Fruit fly (Drosophila melanogaster) whole organism, embryonic: ENCODE measurements around the gene kin17.

ENCODE experiments used
- ATbp ChIP-seq: fragments of 200-800 bp; sonication (Bioruptor generic); optimal IDR thresholded peaks from 2 replicates; lab custom pipeline; 2017; ENCODE audit warnings: missing biosample characterization, mild to moderate bottlenecking, missing genetic modification characterization, missing genetic modification reagents
- Abd-B ChIP-seq: fragments of 200-800 bp; sonication (Bioruptor generic); optimal IDR thresholded peaks from 2 replicates; lab custom pipeline; 2018; ENCODE audit warnings: missing biosample characterization, mild to moderate bottlenecking, missing genetic modification characterization, moderate library complexity
- Antp ChIP-seq: fragments of 200-800 bp; sonication (Bioruptor generic); optimal IDR thresholded peaks from 3 replicates; lab custom pipeline; 2016; ENCODE audit warnings: missing biosample characterization, missing genetic modification characterization
- B-H2 ChIP-seq: fragments of 200-800 bp; sonication (Bioruptor generic); optimal IDR thresholded peaks from 2 replicates; lab custom pipeline; 2018; ENCODE audit warnings: missing biosample characterization, mild to moderate bottlenecking, missing genetic modification characterization
- BtbVII ChIP-seq: fragments of 200-800 bp; sonication (Bioruptor generic); optimal IDR thresholded peaks from 3 replicates; lab custom pipeline; 2017; ENCODE audit warnings: missing biosample characterization, mild to moderate bottlenecking, missing genetic modification characterization
- Bteb2 ChIP-seq: fragments of 200-800 bp; sonication (Bioruptor generic); optimal IDR thresholded peaks from 2 replicates; lab custom pipeline; 2016; ENCODE audit warnings: missing biosample characterization, missing genetic modification characterization
- CG11560 ChIP-seq: fragments of 200-800 bp; sonication (Bioruptor generic); IDR thresholded peaks from 3 replicates; pipeline ENCODE4 v1.3.6; 2022; ENCODE audit warnings: missing biosample characterization, missing genetic modification characterization
- CG12236 ChIP-seq: fragments of 200-800 bp; sonication (Bioruptor generic); optimal IDR thresholded peaks from 2 replicates; lab custom pipeline; 2016; ENCODE audit warnings: missing biosample characterization, missing genetic modification characterization
- CG12942 ChIP-seq: fragments of 200-800 bp; sonication (Bioruptor generic); optimal IDR thresholded peaks from 3 replicates; lab custom pipeline; 2016; ENCODE audit warnings: missing biosample characterization, missing genetic modification characterization
- CG13296 ChIP-seq: fragments of 200-800 bp; sonication (Bioruptor generic); optimal IDR thresholded peaks from 3 replicates; lab custom pipeline; 2018; ENCODE audit warnings: missing biosample characterization, mild to moderate bottlenecking, missing genetic modification characterization
- CG13624 ChIP-seq: fragments of 200-800 bp; sonication (Bioruptor generic); optimal IDR thresholded peaks from 2 replicates; lab custom pipeline; 2016; ENCODE audit warnings: missing biosample characterization, missing genetic modification characterization
- CG16813 ChIP-seq: fragments of 200-800 bp; sonication (Bioruptor generic); IDR thresholded peaks from 3 replicates; pipeline ENCODE4 v1.3.6; 2022; ENCODE audit warnings: missing biosample characterization, missing genetic modification characterization; ENCODE audit not compliant: partially characterized antibody
- CG17912 ChIP-seq: fragments of 200-800 bp; sonication (Bioruptor generic); optimal IDR thresholded peaks from 2 replicates; lab custom pipeline; 2018; ENCODE audit warnings: missing biosample characterization, mild to moderate bottlenecking, missing genetic modification characterization
- CG1792 ChIP-seq: fragments of 200-800 bp; sonication (Bioruptor generic); optimal IDR thresholded peaks from 2 replicates; lab custom pipeline; 2016; ENCODE audit warnings: missing biosample characterization, missing genetic modification characterization
- CG18011 ChIP-seq: fragments of 200-800 bp; sonication (Bioruptor generic); optimal IDR thresholded peaks from 2 replicates; lab custom pipeline; 2017; ENCODE audit warnings: missing biosample characterization, missing genetic modification characterization, mild to moderate bottlenecking, moderate library complexity, missing genotype
- CG18262 ChIP-seq: fragments of 200-800 bp; optimal IDR thresholded peaks from 3 replicates; lab custom pipeline; 2019; ENCODE audit warnings: missing biosample characterization, mild to moderate bottlenecking, missing genetic modification characterization, moderate library complexity
- CG1832 ChIP-seq: fragments of 200-800 bp; sonication (Bioruptor generic); optimal IDR thresholded peaks from 2 replicates; lab custom pipeline; 2017; ENCODE audit warnings: missing biosample characterization, mild to moderate bottlenecking, missing genetic modification characterization, inconsistent platforms
- CG2129 ChIP-seq: fragments of 200-800 bp; sonication (Bioruptor generic); IDR thresholded peaks from 2 replicates; pipeline ENCODE4 v1.3.6; 2022; ENCODE audit warnings: missing biosample characterization, missing genetic modification characterization; ENCODE audit not compliant: partially characterized antibody
- CG2889 ChIP-seq: fragments of 200-800 bp; sonication (Bioruptor generic); IDR thresholded peaks from 3 replicates; pipeline ENCODE4 v1.3.6; 2022; ENCODE audit warnings: missing biosample characterization, missing genetic modification characterization
- CG3281 ChIP-seq: fragments of 200-800 bp; sonication (Bioruptor generic); optimal IDR thresholded peaks from 3 replicates; lab custom pipeline; 2017; ENCODE audit warnings: missing biosample characterization, mild to moderate bottlenecking, missing genetic modification characterization
- CG33213 ChIP-seq: fragments of 200-800 bp; sonication (Bioruptor generic); optimal IDR thresholded peaks from 3 replicates; lab custom pipeline; 2016; ENCODE audit warnings: missing biosample characterization, missing genetic modification characterization
- CG33557 ChIP-seq: fragments of 200-800 bp; sonication (Bioruptor generic); optimal IDR thresholded peaks from 2 replicates; lab custom pipeline; 2019; ENCODE audit warnings: missing biosample characterization, mild to moderate bottlenecking, missing genetic modification characterization, moderate library complexity
- CG6254 ChIP-seq: fragments of 200-800 bp; sonication (Bioruptor generic); optimal IDR thresholded peaks from 3 replicates; lab custom pipeline; 2017; ENCODE audit warnings: mild to moderate bottlenecking, missing biosample characterization, missing genetic modification reagents, missing genetic modification characterization
- CG7556 ChIP-seq: fragments of 200-800 bp; sonication (Bioruptor generic); optimal IDR thresholded peaks from 2 replicates; lab custom pipeline; 2017; ENCODE audit warnings: missing biosample characterization, mild to moderate bottlenecking, missing genetic modification characterization
- CG7745 ChIP-seq: fragments of 200-800 bp; sonication (Bioruptor generic); optimal IDR thresholded peaks from 2 replicates; lab custom pipeline; 2018; ENCODE audit warnings: missing biosample characterization, mild to moderate bottlenecking, missing genetic modification characterization, moderate library complexity
- CG7786 ChIP-seq: fragments of 200-800 bp; sonication (Bioruptor generic); optimal IDR thresholded peaks from 2 replicates; lab custom pipeline; 2016; ENCODE audit warnings: missing biosample characterization, missing genetic modification characterization
- CG7987 ChIP-seq: fragments of 200-800 bp; sonication (Bioruptor generic); optimal IDR thresholded peaks from 2 replicates; lab custom pipeline; 2018; ENCODE audit warnings: missing biosample characterization, mild to moderate bottlenecking, missing genetic modification characterization, moderate library complexity
- Chrac-16 ChIP-seq: fragments of 200-800 bp; sonication (Bioruptor generic); optimal IDR thresholded peaks from 3 replicates; lab custom pipeline; 2016; ENCODE audit warnings: missing biosample characterization, missing genetic modification characterization
- Ets65A ChIP-seq: fragments of 200-800 bp; sonication (Bioruptor generic); peaks from one replicate; lab custom pipeline; 2016; ENCODE audit warnings: missing biosample characterization, missing genetic modification characterization
- Gug ChIP-seq: fragments of 200-800 bp; sonication (Bioruptor generic); IDR thresholded peaks from 4 replicates; pipeline ENCODE4 v1.3.6; 2022; ENCODE audit warnings: missing biosample characterization, missing genetic modification characterization
- Mad ChIP-seq: fragments of 200-800 bp; sonication (Bioruptor generic); optimal IDR thresholded peaks from 2 replicates; lab custom pipeline; 2016; ENCODE audit warnings: missing biosample characterization, missing genetic modification characterization
- NC2β ChIP-seq: fragments of 200-800 bp; sonication (Bioruptor generic); optimal IDR thresholded peaks from 2 replicates; lab custom pipeline; 2016; ENCODE audit warnings: missing biosample characterization, missing genetic modification characterization
- NFAT ChIP-seq: fragments of 200-800 bp; sonication (Bioruptor generic); IDR thresholded peaks from 2 replicates; pipeline ENCODE4 v1.3.6; 2022; ENCODE audit warnings: missing biosample characterization, missing genetic modification characterization
- Stat92E ChIP-seq, 3 experiments: fragments of >200 bp in 2 of 3; fragments of 200-800 bp in 1 of 3; sonication (Bioruptor generic) in 1 of 3; optimal IDR thresholded peaks; 2 replicates each; lab custom pipeline; 2017 to 2019; ENCODE audit warnings: missing biosample characterization in 3 of 3, missing genetic modification characterization in 3 of 3, mild to moderate bottlenecking in 1 of 3, moderate library complexity in 1 of 3
- YL-1 ChIP-seq: fragments of 200-800 bp; sonication (Bioruptor generic); optimal IDR thresholded peaks from 3 replicates; lab custom pipeline; 2017; ENCODE audit warnings: missing biosample characterization, mild to moderate bottlenecking, missing genetic modification characterization
- bigmax ChIP-seq: fragments of 200-800 bp; sonication (Bioruptor generic); optimal IDR thresholded peaks from 2 replicates; lab custom pipeline; 2018; ENCODE audit warnings: missing biosample characterization, mild to moderate bottlenecking, missing genetic modification characterization
- caup ChIP-seq: fragments of 200-800 bp; sonication (Bioruptor generic); optimal IDR thresholded peaks from 3 replicates; lab custom pipeline; 2017; ENCODE audit warnings: missing biosample characterization, mild to moderate bottlenecking, missing genetic modification characterization, moderate library complexity; ENCODE audit not compliant: severe bottlenecking
- dpn ChIP-seq, 2 experiments: fragments of 200-800 bp; sonication (Bioruptor generic); optimal IDR thresholded peaks; 3 replicates each; lab custom pipeline; 2016; ENCODE audit warnings: missing biosample characterization in 2 of 2, missing genetic modification characterization in 2 of 2
- grn ChIP-seq: fragments of 200-800 bp; sonication (Bioruptor generic); optimal IDR thresholded peaks from 3 replicates; lab custom pipeline; 2017; ENCODE audit warnings: missing biosample characterization, missing genetic modification characterization
- ind ChIP-seq: fragments of 200-800 bp; sonication (Bioruptor generic); optimal IDR thresholded peaks from 3 replicates; lab custom pipeline; 2016; ENCODE audit warnings: missing biosample characterization, missing genetic modification characterization
- jumu ChIP-seq: fragments of 200-800 bp; sonication (Bioruptor generic); optimal IDR thresholded peaks from 3 replicates; lab custom pipeline; 2016; ENCODE audit warnings: missing biosample characterization, missing genetic modification characterization
- lab ChIP-seq: fragments of 200-800 bp; sonication (Bioruptor generic); optimal IDR thresholded peaks from 3 replicates; lab custom pipeline; 2017; ENCODE audit warnings: missing biosample characterization, missing genetic modification characterization, mild to moderate bottlenecking, moderate library complexity, missing genetic modification reagents
- otp ChIP-seq: fragments of 200-800 bp; sonication (Bioruptor generic); IDR thresholded peaks from 3 replicates; pipeline ENCODE4, ENCODE4 v1.3.6; 2022; ENCODE audit warnings: missing biosample characterization, missing genetic modification characterization
- ranshi ChIP-seq: fragments of 200-800 bp; sonication (Bioruptor generic); IDR thresholded peaks from 2 replicates; pipeline ENCODE4 v1.3.6; 2022; ENCODE audit warnings: missing biosample characterization, missing genetic modification characterization
- ro ChIP-seq: fragments of 200-800 bp; sonication (Bioruptor generic); IDR thresholded peaks from 2 replicates; pipeline ENCODE4 v1.3.6; 2022; ENCODE audit warnings: missing biosample characterization, missing genetic modification characterization
- slou ChIP-seq: fragments of 200-800 bp; sonication (Bioruptor generic); optimal IDR thresholded peaks from 3 replicates; lab custom pipeline; 2016; ENCODE audit warnings: missing biosample characterization, missing genetic modification characterization
- stc ChIP-seq: fragments of 200-800 bp; sonication (Bioruptor generic); IDR thresholded peaks from 2 replicates; pipeline ENCODE4 v1.3.6; 2022; ENCODE audit warnings: missing biosample characterization, missing genetic modification characterization
- trh ChIP-seq: fragments of 200-800 bp; sonication (Bioruptor generic); optimal IDR thresholded peaks from 2 replicates; lab custom pipeline; 2016; ENCODE audit warnings: missing biosample characterization, missing genetic modification characterization
- ttk ChIP-seq: fragments of 200-800 bp; sonication (Bioruptor generic); IDR thresholded peaks from 2 replicates; pipeline ENCODE4 v2.1.2; 2022; ENCODE audit warnings: missing biosample characterization, missing genetic modification characterization
- zfh2 ChIP-seq: fragments of 200-800 bp; sonication (Bioruptor generic); optimal IDR thresholded peaks from 2 replicates; lab custom pipeline; 2016; ENCODE audit warnings: missing biosample characterization, missing genetic modification characterization

kin17 gene

DNA sequence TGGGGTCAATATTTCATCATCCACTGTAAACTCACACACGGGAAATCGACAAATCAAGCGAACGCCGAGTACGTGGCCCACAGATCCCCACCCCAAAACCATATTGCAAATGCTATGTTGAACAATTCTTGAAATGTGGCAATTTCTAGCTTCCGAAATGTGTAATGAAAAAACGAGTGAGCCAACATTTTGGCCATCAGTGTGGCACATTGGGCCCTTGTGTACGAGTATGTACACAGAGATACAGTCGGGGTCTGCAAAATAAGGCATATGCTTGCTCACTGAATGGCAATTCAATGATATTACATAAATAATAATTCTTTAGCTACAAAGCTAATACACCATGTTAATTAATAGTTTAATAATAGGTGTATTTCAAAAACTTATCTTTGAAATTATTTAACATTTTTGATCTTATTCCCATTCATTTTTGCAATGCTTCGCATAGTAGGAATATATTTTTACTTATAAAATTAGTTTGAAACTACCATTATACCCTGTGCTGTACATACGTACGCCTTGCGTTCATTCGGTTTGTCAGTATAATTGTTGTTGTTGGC is 43.0 kb downstream of the kin17 start (continued):
- TF ChIP-seq B-H2 (peak; percentile 91), CG33557 (GFP tag; lab: Kevin White, UChicago) (peak; percentile 63), CG7556 (GFP tag; lab: Kevin White, UChicago) (peak; percentile 89), Stat92E (GFP tag; optimal IDR thresholded peaks at IDR 0.05; lab: Kevin White, UChicago) (no peak), CG7987 (GFP tag; lab: Kevin White, UChicago) (peak; percentile 69), Chrac-16 (peak; percentile 84), CG16813 (GFP tag; lab: Robert Waterston, UW) (no peak), BtbVII (peak; percentile 78), CG3281 (GFP tag; lab: Kevin White, UChicago) (peak; percentile 87), CG17912 (peak; percentile 58), CG18262 (tag; lab: Kevin White, UChicago) (peak; percentile 90), CG18011 (GFP tag; lab: Kevin White, UChicago) (peak; percentile 65), otp (GFP tag; lab: Robert Waterston, UW) (peak; percentile 74; the same call in 1 of the 3 replicates), Ets65A (peak; percentile 92), slou (GFP tag; lab: Kevin White, UChicago) (peak; percentile 82), Mad (peak; percentile 82), CG33213 (GFP tag; lab: Kevin White, UChicago) (peak; percentile 65), ttk (peak; percentile 66), caup (GFP tag; lab: Kevin White, UChicago) (peak; percentile 85), ind (peak; percentile 88), CG12236 (GFP tag; lab: Kevin White, UChicago) (peak; percentile 15), jumu (GFP tag; lab: Kevin White, UChicago) (peak; percentile 52), CG1792 (GFP tag; lab: Kevin White, UChicago) (peak; percentile 32), CG2889 (GFP tag; lab: Robert Waterston, UW) (peak; percentile 60; the same call in 1 of the 3 replicates), trh (peak; percentile 73), CG11560 (tag; lab: Robert Waterston, UW) (peak; percentile 74), bigmax (no peak), grn (no peak), CG7745 (tag; lab: Kevin White, UChicago) (no peak), lab (GFP tag; lab: Kevin White, UChicago) (peak; percentile 92), CG2129 (GFP tag; lab: Robert Waterston, UW) (no peak), Abd-B (peak; percentile 84), YL-1 (GFP tag; lab: Kevin White, UChicago) (peak; percentile 47), Bteb2 (peak; percentile 82), CG7786 (peak; percentile 91), CG6254 (peak; percentile 55), CG13296 (peak; percentile 92), ro (peak; percentile 71), CG1832 (no peak), stc (GFP tag; lab: Robert Waterston, UW) (peak; percentile 84), NC2β (GFP tag; lab: Kevin White, UChicago) (peak; percentile 73), ATbp (GFP tag; lab: Kevin White, UChicago) (peak; percentile 80), NFAT (GFP tag; lab: Robert Waterston, UW) (peak; percentile 79), Antp (peak; percentile 77), Gug (GFP tag; lab: Robert Waterston, UW) (peak; percentile 87), CG13624 (GFP tag; lab: Kevin White, UChicago) (peak; percentile 77), CG12942 (GFP tag; lab: Kevin White, UChicago) (peak; percentile 74), dpn (GFP tag; optimal IDR thresholded peaks at IDR 0.05; lab: Kevin White, UChicago) (peak; percentile 84 to 88), ranshi (GFP tag; lab: Robert Waterston, UW) (peak; percentile 73), zfh2 (GFP tag; lab: Kevin White, UChicago) (peak; percentile 85)
